Fruit fly (Drosophila melanogaster): ENCODE results near the gene CG12182.

dm6 chr3L:2587562-2587918 is 11.8 kb downstream of the CG12182 start:
- TF ChIP-seq Eip75B (GFP tag; optimal IDR thresholded peaks at IDR 0.05), result no peak
- no peak for TF ChIP-seq net (GFP tag; optimal IDR thresholded peaks at IDR 0.05)
- no peak for TF ChIP-seq Gug (GFP tag; IDR thresholded peaks at IDR 0.05)

All from whole organism, prepupa.